Worm (Caenorhabditis elegans): ENCODE measurements around the gene asns-1.
"Not testable (repeated sequence)": the region's sequence is repeated elsewhere in the genome, so short reads cannot be mapped to it uniquely, and the experiment has no call there.

Gene asns-1

DNA sequence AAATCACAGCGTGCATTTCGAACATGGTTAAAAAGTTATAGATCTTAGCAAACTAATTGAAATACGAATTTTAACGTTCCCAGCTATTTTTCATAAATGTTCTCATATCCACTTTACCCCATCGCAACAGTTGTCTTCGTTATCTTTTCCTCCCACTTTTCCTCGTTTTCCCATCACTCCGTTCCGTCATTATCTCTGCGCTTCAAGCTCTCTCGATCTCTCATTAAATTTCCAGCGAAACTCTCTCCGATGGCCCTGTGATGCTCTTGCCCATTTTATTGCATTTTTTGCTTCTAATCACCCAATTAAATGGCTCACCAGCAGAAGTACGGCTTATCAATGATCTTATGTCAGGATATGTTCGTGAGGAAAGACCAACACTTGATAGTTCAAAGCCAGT is 6.5 kb downstream of the asns-1 start, which contains the start of gene acr-15:
acr-15 (plus strand) TSS at position 236 of the 400 bp plus-strand sequence.
- TF ChIP-seq ztf-23 (GFP tag; IDR thresholded peaks at IDR 0.05), result 0 out of 2 replicates have a peak, but pooled peaks have one; percentile 34
- no peak for TF ChIP-seq ztf-29 (GFP tag; IDR thresholded peaks at IDR 0.05)

DNA sequence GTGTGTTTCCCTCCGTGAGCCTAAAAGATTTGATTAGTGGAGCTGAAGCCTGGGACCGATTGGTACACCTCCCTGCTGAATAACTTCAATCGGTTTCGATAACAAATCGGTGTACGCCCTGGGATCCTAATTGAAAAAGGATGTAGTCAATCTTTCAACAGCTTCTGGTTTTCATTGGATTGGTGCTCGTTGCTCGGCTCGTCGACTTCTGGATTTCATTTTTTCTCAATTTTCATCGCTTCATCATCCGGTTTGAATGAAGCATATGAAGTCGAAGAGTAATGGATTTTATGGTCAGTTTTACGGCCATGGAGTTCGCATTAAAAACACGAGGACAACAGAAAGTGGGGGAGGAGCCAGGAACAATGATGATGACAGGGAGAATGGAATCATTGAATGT is 10.0 kb downstream of the asns-1 start:
- TF ChIP-seq ztf-23 (GFP tag; IDR thresholded peaks at IDR 0.05) (no peak), tab-1 (GFP tag; IDR thresholded peaks at IDR 0.05) (no peak), T22C8.4 (GFP tag; IDR thresholded peaks at IDR 0.05) (no peak), klf-2 (GFP tag; conservative IDR thresholded peaks at IDR 0.05) (no peak), flt-1 (GFP tag; IDR thresholded peaks at IDR 0.05) (no peak), ztf-29 (GFP tag; IDR thresholded peaks at IDR 0.05) (no peak), cog-1 (tag; optimal IDR thresholded peaks at IDR 0.05) (no peak), ref-1 (GFP tag; conservative IDR thresholded peaks at IDR 0.05) (no peak), med-1 (GFP tag; optimal IDR thresholded peaks at IDR 0.05; ENCODE audit: insufficient read depth) (no peak)

DNA sequence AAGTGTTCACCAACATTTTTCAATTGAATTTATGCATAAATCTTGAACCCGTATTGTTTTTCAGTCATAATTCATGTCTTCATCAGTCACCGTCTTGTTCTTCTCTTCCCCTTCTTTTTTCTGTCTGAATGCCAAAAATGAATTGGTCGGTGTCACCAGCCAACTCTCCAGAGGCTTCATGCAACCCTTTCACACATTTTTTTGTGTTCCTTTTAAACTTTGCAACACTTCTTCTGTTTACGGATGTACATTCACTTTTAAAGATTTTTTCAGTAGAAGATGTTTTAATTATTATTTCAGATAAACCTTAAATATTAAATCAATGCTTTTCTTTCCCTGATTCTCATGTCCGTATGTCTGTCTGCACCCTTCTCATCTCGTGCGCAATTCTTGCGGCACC is 14.9 kb downstream of the asns-1 start, which contains the start of gene acr-16:
acr-16 (plus strand) TSS at position 301 of the 400 bp plus-strand sequence.
- no peak for TF ChIP-seq klf-2 (GFP tag; conservative IDR thresholded peaks at IDR 0.05)
- TF ChIP-seq flt-1 (GFP tag; IDR thresholded peaks at IDR 0.05), result no peak
- no peak for TF ChIP-seq ztf-23 (GFP tag; IDR thresholded peaks at IDR 0.05)
- TF ChIP-seq med-1 (GFP tag; optimal IDR thresholded peaks at IDR 0.05; ENCODE audit: insufficient read depth), result no peak

DNA sequence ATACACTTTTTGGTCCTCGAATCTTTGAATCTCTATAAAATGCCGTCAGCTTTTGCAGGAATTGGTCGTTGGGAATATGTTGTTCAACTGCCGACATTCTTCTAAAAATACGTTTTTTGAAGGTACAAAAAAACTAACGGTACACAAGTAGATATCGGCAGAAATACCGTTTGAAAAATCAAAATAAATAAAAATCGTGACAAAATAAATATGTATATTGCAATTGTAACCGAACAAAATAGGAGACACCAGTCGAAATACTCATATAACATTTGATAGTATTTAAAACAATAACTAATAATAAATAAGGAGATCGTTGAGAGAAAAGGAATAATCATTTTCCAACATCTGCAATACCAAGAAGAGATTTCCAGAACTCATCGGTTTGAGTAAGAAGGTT is 19.1 kb downstream of the asns-1 start, which contains the start of gene F25G6.8:
F25G6.8 (minus strand) TSS at position 101 of the 400 bp plus-strand sequence.
- no peak for TF ChIP-seq ref-1 (GFP tag; conservative IDR thresholded peaks at IDR 0.05)
- no peak for TF ChIP-seq ztf-23 (GFP tag; IDR thresholded peaks at IDR 0.05)
- no peak for TF ChIP-seq cog-1 (tag; optimal IDR thresholded peaks at IDR 0.05)
- TF ChIP-seq klf-2 (GFP tag; conservative IDR thresholded peaks at IDR 0.05), result no peak
- TF ChIP-seq ztf-29 (GFP tag; IDR thresholded peaks at IDR 0.05), result no peak
- no peak for TF ChIP-seq T22C8.4 (GFP tag; IDR thresholded peaks at IDR 0.05)
- TF ChIP-seq tab-1 (GFP tag; IDR thresholded peaks at IDR 0.05), result no peak
- TF ChIP-seq flt-1 (GFP tag; IDR thresholded peaks at IDR 0.05), result no peak

DNA sequence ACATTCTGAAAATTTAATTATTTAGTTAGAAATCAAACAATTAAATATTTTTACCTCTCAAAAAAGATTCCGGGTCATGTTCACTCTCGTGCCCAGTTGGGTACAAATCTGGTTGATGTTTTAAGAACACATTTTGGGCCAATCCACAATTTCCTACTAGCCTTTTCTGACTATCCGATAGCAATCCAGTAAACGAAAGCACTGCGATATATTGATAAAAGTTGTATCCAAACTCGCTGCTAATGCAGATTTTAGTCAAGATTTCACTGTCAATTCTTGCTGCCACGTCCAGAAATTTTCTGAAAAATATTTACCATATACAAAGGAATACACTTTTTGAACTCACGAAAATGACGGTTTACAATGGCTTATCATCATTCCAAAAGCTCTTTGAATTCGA is 23.2 kb downstream of the asns-1 start:
- TF ChIP-seq med-1 (GFP tag; optimal IDR thresholded peaks at IDR 0.05; ENCODE audit: insufficient read depth) (no peak), ztf-23 (GFP tag; IDR thresholded peaks at IDR 0.05) (no peak), klf-2 (GFP tag; conservative IDR thresholded peaks at IDR 0.05) (no peak)

DNA sequence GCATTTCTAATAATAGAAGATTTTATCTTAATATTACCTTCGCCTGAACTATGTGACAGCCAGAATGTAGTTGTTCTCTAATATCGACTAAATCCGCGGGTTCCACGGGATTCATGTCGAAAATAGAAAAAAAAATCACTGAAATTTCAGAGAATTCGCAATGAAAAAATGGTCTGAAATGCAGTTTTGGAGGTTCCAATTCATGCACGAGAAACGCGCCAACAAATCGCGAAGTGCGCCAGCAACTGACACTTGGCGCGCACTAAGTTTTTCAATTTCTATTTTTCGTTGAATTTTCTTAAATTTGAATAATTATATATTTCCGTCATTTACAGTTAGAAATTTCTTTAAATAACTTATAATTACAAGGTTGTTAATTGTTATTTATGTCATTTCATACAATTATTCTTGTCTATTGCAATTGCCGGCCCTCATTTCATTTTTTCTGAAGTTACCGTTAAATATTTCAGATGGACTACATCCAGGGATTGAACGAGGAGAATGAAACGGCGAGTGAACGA is 23.9 kb downstream of the asns-1 start, which contains the start of the genes F25G6.9 and symk-1:
F25G6.9 (minus strand) TSS at position 160 of the 521 bp plus-strand sequence.
symk-1 (plus strand) TSS at position 471 of the 521 bp plus-strand sequence.
- TF ChIP-seq T22C8.4 (GFP tag; IDR thresholded peaks at IDR 0.05) (no peak), tab-1 (GFP tag; IDR thresholded peaks at IDR 0.05) (no peak), ztf-29 (GFP tag; IDR thresholded peaks at IDR 0.05) (no peak), klf-2 (GFP tag; conservative IDR thresholded peaks at IDR 0.05) (no peak), med-1 (GFP tag; optimal IDR thresholded peaks at IDR 0.05; ENCODE audit: insufficient read depth) (no peak)

DNA sequence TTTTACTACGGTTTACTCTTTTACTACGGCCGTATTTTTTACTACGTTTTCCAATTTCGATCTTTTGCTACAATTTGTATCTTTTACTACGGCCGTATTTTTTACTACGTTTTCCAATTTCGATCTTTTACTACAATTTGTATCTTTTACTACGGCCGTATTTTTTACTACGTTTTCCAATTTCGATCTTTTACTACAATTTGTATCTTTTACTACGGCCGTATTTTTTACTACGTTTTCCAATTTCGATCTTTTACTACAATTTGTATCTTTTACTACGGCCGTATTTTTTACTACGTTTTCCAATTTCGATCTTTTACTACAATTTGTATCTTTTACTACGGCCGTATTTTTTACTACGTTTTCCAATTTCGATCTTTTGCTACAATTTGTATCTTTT is 28.8 kb downstream of the asns-1 start, which contains the start of gene F25G6.1:
F25G6.1 (plus strand) TSS at position 301 of the 400 bp plus-strand sequence.
- not testable (repeated sequence) for TF ChIP-seq ref-1 (GFP tag; conservative IDR thresholded peaks at IDR 0.05); ztf-23 (GFP tag; IDR thresholded peaks at IDR 0.05); cog-1 (tag; optimal IDR thresholded peaks at IDR 0.05)

DNA sequence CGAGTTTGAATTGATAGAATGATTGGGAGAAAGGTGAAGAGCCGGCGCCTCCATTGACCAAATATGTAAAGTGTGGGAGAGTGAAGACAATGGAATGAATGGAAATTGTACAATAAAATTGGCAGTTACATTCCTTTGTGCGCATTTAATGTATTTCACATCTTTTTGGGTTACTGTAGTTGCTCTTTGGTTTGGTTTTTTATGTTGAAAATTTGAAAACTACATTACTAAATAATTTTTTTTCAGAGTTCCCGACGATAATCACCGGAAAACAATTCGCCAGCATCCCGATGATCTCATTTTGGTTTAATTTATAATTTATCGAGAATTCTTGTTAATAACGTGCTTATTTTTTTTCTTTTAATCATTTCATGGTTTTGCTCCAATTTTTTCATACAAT is 35.0 kb downstream of the asns-1 start, which contains the start of gene C10B5.1:
C10B5.1 (plus strand) TSS at position 301 of the 400 bp plus-strand sequence.
- TF ChIP-seq flt-1 (GFP tag; IDR thresholded peaks at IDR 0.05) (no peak), tab-1 (GFP tag; IDR thresholded peaks at IDR 0.05) (no peak), T22C8.4 (GFP tag; IDR thresholded peaks at IDR 0.05) (no peak), klf-2 (GFP tag; conservative IDR thresholded peaks at IDR 0.05) (no peak), ref-1 (GFP tag; conservative IDR thresholded peaks at IDR 0.05) (no peak), cog-1 (tag; optimal IDR thresholded peaks at IDR 0.05) (no peak), ztf-23 (GFP tag; IDR thresholded peaks at IDR 0.05) (no peak), ztf-29 (GFP tag; IDR thresholded peaks at IDR 0.05) (no peak), med-1 (GFP tag; optimal IDR thresholded peaks at IDR 0.05; ENCODE audit: insufficient read depth) (no peak)

DNA sequence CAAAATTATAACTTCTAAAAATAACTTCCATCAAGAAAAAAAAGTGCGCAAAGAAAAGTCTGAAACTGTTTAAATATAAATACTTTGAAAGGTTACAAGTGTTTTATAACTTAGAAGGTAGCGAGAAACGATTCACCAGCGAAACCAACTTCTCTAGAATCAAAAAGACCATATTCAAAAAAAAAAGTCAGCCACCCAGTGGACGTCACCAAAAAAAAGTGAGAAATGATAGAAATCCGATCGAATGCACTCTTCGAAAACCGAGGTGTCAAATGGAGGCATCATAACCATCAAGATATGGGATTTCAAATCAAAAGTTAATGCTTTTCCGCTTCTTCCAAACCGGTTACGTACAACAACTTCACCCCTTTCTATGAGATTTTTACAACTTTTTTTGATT is 40.5 kb downstream of the asns-1 start:
- TF ChIP-seq ztf-23 (GFP tag; IDR thresholded peaks at IDR 0.05) (no peak), klf-2 (GFP tag; conservative IDR thresholded peaks at IDR 0.05) (no peak), tab-1 (GFP tag; IDR thresholded peaks at IDR 0.05) (no peak), T22C8.4 (GFP tag; IDR thresholded peaks at IDR 0.05) (no peak), flt-1 (GFP tag; IDR thresholded peaks at IDR 0.05) (no peak), ztf-29 (GFP tag; IDR thresholded peaks at IDR 0.05) (no peak), cog-1 (tag; optimal IDR thresholded peaks at IDR 0.05) (no peak), med-1 (GFP tag; optimal IDR thresholded peaks at IDR 0.05; ENCODE audit: insufficient read depth) (no peak), ref-1 (GFP tag; conservative IDR thresholded peaks at IDR 0.05) (no peak)

DNA sequence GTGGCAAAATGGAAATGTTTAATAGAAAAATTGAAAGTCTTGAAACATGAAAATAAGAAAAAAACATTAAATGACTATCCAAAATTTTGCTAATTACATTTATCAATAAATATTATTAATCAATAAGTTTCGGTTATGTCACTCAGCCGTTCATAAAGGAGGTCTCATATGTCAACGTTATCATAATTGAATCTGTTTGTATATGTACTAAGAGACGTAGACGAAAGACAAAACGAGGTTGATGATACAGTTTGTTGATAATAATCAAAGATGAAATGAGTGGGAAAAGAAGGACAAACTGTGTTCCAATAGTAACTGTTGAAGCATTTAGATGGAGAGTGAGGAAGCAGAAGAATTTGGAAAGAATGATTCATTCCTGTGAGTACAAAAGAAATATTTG is 40.9 kb downstream of the asns-1 start:
- no peak for TF ChIP-seq ztf-23 (GFP tag; IDR thresholded peaks at IDR 0.05)
- no peak for TF ChIP-seq med-1 (GFP tag; optimal IDR thresholded peaks at IDR 0.05; ENCODE audit: insufficient read depth)
- no peak for TF ChIP-seq flt-1 (GFP tag; IDR thresholded peaks at IDR 0.05)
- no peak for TF ChIP-seq klf-2 (GFP tag; conservative IDR thresholded peaks at IDR 0.05)
- TF ChIP-seq ztf-29 (GFP tag; IDR thresholded peaks at IDR 0.05), result no peak
- TF ChIP-seq T22C8.4 (GFP tag; IDR thresholded peaks at IDR 0.05), result no peak
- no peak for TF ChIP-seq cog-1 (tag; optimal IDR thresholded peaks at IDR 0.05)
- no peak for TF ChIP-seq tab-1 (GFP tag; IDR thresholded peaks at IDR 0.05)
- no peak for TF ChIP-seq ref-1 (GFP tag; conservative IDR thresholded peaks at IDR 0.05)
